Worm (Caenorhabditis elegans) whole organism, L1 larva: ENCODE results near the gene glr-6.

ENCODE experiments used
- C16A3.4 ChIP-seq: fragments of 150-350 bp; optimal IDR thresholded peaks from 2 replicates; lab custom pipeline; 2014; ENCODE audit warnings: missing biosample characterization, missing genetic modification characterization
- alr-1 ChIP-seq: fragments of 200-800 bp; sonication (Bioruptor generic); optimal IDR thresholded peaks from 2 replicates; lab custom pipeline; 2018; ENCODE audit warnings: borderline replicate concordance, mild to moderate bottlenecking, missing genetic modification characterization, missing compliant biosample characterization
- blmp-1 ChIP-seq: fragments of 150-350 bp; optimal IDR thresholded peaks from 2 replicates; lab custom pipeline; 2014; ENCODE audit warnings: missing biosample characterization, missing genetic modification characterization
- ces-1 ChIP-seq: fragments of 150-350 bp; optimal IDR thresholded peaks from 2 replicates; lab custom pipeline; 2014; ENCODE audit warnings: missing biosample characterization, missing genetic modification reagents, missing genetic modification characterization
- dpl-1 ChIP-seq, 3 experiments: fragments of 150-350 bp in 2 of 3; sonication (generic microtip) in 1 of 3; optimal IDR thresholded peaks; 2 replicates each; lab custom pipeline; 2014 to 2017; ENCODE audit warnings: missing biosample characterization in 3 of 3, missing genetic modification characterization in 3 of 3, missing genetic modification reagents in 3 of 3
- dsc-1 ChIP-seq: sonication (generic microtip); optimal IDR thresholded peaks from 2 replicates; lab custom pipeline; 2016; ENCODE audit warnings: mild to moderate bottlenecking, missing genetic modification characterization, missing compliant biosample characterization
- efl-1 ChIP-seq, 4 experiments: fragments of 150-350 bp; optimal IDR thresholded peaks in 3 of 4; peaks in 1 of 4; 1 replicate in 1 of 4; 2 replicates in 3 of 4; lab custom pipeline; 2014; ENCODE audit warnings: missing biosample characterization in 2 of 4, missing genetic modification characterization in 2 of 4, missing genetic modification reagents in 2 of 4
- efl-3 ChIP-seq: fragments of 200-800 bp; sonication (Bioruptor generic); optimal IDR thresholded peaks from 2 replicates; lab custom pipeline; 2018; ENCODE audit warnings: mild to moderate bottlenecking, missing genetic modification characterization, missing compliant biosample characterization
- elt-2 ChIP-seq: sonication (generic microtip); optimal IDR thresholded peaks from 2 replicates; lab custom pipeline; 2016; ENCODE audit warnings: missing genetic modification characterization, mild to moderate bottlenecking, inconsistent platforms, missing compliant biosample characterization, missing genetic modification reagents
- ets-5 ChIP-seq: fragments of 200-800 bp; sonication (Bioruptor generic); IDR thresholded peaks from 2 replicates; pipeline ENCODE4 v1.3.6; 2022; ENCODE audit warnings: missing genetic modification characterization, missing compliant biosample characterization
- grh-1 ChIP-seq: fragments of 200-800 bp; sonication (Bioruptor generic); IDR thresholded peaks from 2 replicates; pipeline ENCODE4 v1.3.6; 2022; ENCODE audit warnings: missing genetic modification reagents, missing genetic modification characterization, missing compliant biosample characterization
- hlh-17 ChIP-seq: fragments of 200-800 bp; sonication (Bioruptor generic); optimal IDR thresholded peaks from 2 replicates; lab custom pipeline; 2018; ENCODE audit warnings: missing genetic modification characterization, mild to moderate bottlenecking, missing compliant biosample characterization, moderate library complexity, borderline replicate concordance
- hpl-2 ChIP-seq: fragments of 150-350 bp; optimal IDR thresholded peaks from 2 replicates; lab custom pipeline; 2014; ENCODE audit warnings: missing biosample characterization, missing genetic modification reagents, missing genetic modification characterization
- isw-1 ChIP-seq: fragments of 200-800 bp; sonication (Bioruptor generic); IDR thresholded peaks from 2 replicates; pipeline ENCODE4 v1.3.6; 2022; ENCODE audit warnings: missing genetic modification characterization, missing compliant biosample characterization
- lin-13 ChIP-seq: fragments of 150-350 bp; optimal IDR thresholded peaks from 2 replicates; lab custom pipeline; 2014; ENCODE audit warnings: missing biosample characterization, missing genetic modification reagents, missing genetic modification characterization
- lin-14 ChIP-seq: fragments of 200-800 bp; sonication (Bioruptor generic); optimal IDR thresholded peaks from 2 replicates; lab custom pipeline; 2018; ENCODE audit warnings: mild to moderate bottlenecking, missing genetic modification characterization, moderate library complexity, missing compliant biosample characterization
- lin-15B ChIP-seq: fragments of 150-350 bp; sonication (generic microtip); optimal IDR thresholded peaks from 3 replicates; lab custom pipeline; 2014; ENCODE audit warnings: missing biosample characterization, missing genetic modification characterization
- lin-39 ChIP-seq: fragments of 150-350 bp; optimal IDR thresholded peaks from 2 replicates; lab custom pipeline; 2014; ENCODE audit warnings: missing biosample characterization, missing genetic modification reagents, missing genetic modification characterization
- lsy-2 ChIP-seq, 2 experiments: fragments of 150-350 bp; optimal IDR thresholded peaks; 2 replicates each; lab custom pipeline; 2014; ENCODE audit warnings: missing biosample characterization in 2 of 2, missing genetic modification characterization in 2 of 2
- mdl-1 ChIP-seq, 2 experiments: fragments of 150-350 bp; optimal IDR thresholded peaks; 2 replicates each; lab custom pipeline; 2014 to 2017; ENCODE audit warnings: missing biosample characterization in 2 of 2, missing genetic modification characterization in 2 of 2, inconsistent platforms in 1 of 2
- nhr-11 ChIP-seq: fragments of 150-350 bp; optimal IDR thresholded peaks from 2 replicates; lab custom pipeline; 2014; ENCODE audit warnings: missing biosample characterization, missing genetic modification characterization
- nhr-12 ChIP-seq: sonication (generic microtip); optimal IDR thresholded peaks from 2 replicates; lab custom pipeline; 2017; ENCODE audit warnings: missing biosample characterization, missing genetic modification characterization
- nhr-20 ChIP-seq: sonication (generic microtip); optimal IDR thresholded peaks from 2 replicates; lab custom pipeline; 2016; ENCODE audit warnings: mild to moderate bottlenecking, missing genetic modification characterization, missing compliant biosample characterization
- nhr-237 ChIP-seq: fragments of 150-350 bp; optimal IDR thresholded peaks from 2 replicates; lab custom pipeline; 2014; ENCODE audit warnings: missing biosample characterization, missing genetic modification characterization
- nhr-28 ChIP-seq: fragments of 150-350 bp; optimal IDR thresholded peaks from 2 replicates; lab custom pipeline; 2014; ENCODE audit warnings: missing biosample characterization, missing genetic modification characterization
- nhr-47 ChIP-seq: sonication (generic microtip); optimal IDR thresholded peaks from 2 replicates; lab custom pipeline; 2016; ENCODE audit warnings: mild to moderate bottlenecking, missing genetic modification characterization, moderate library complexity, missing compliant biosample characterization
- nhr-71 ChIP-seq: sonication (generic microtip); optimal IDR thresholded peaks from 2 replicates; lab custom pipeline; 2016; ENCODE audit warnings: mild to moderate bottlenecking, missing genetic modification characterization, moderate library complexity, missing compliant biosample characterization
- nhr-84 ChIP-seq: sonication (generic microtip); optimal IDR thresholded peaks from 2 replicates; lab custom pipeline; 2017; ENCODE audit warnings: missing biosample characterization, missing genetic modification characterization
- nhr-85 ChIP-seq: sonication (generic microtip); peaks from one replicate; lab custom pipeline; 2016; ENCODE audit warnings: missing genetic modification characterization, inconsistent platforms, missing compliant biosample characterization
- nhr-90 ChIP-seq: sonication (generic microtip); optimal IDR thresholded peaks from 2 replicates; lab custom pipeline; 2016; ENCODE audit warnings: mild to moderate bottlenecking, missing genetic modification characterization, missing compliant biosample characterization; ENCODE audit not compliant: poor library complexity
- pax-3 ChIP-seq: fragments of 200-800 bp; sonication (Bioruptor generic); optimal IDR thresholded peaks from 2 replicates; lab custom pipeline; 2018; ENCODE audit warnings: mild to moderate bottlenecking, missing genetic modification characterization, moderate library complexity, missing compliant biosample characterization
- pqm-1 ChIP-seq: sonication (generic microtip); optimal IDR thresholded peaks from 3 replicates; lab custom pipeline; 2017; ENCODE audit warnings: missing biosample characterization, missing genetic modification characterization
- rnt-1 ChIP-seq: sonication (generic microtip); optimal IDR thresholded peaks from 2 replicates; lab custom pipeline; 2016; ENCODE audit warnings: mild to moderate bottlenecking, missing genetic modification characterization, moderate library complexity, missing compliant biosample characterization
- skn-1 ChIP-seq: fragments of 150-350 bp; optimal IDR thresholded peaks from 2 replicates; lab custom pipeline; 2014; ENCODE audit warnings: missing biosample characterization, missing genetic modification characterization
- snpc-4 ChIP-seq: fragments of 150-350 bp; optimal IDR thresholded peaks from 2 replicates; lab custom pipeline; 2014; ENCODE audit warnings: missing biosample characterization, missing genetic modification characterization
- sox-4 ChIP-seq: sonication (generic microtip); optimal IDR thresholded peaks from 2 replicates; lab custom pipeline; 2016; ENCODE audit warnings: missing genetic modification characterization, missing compliant biosample characterization
- sptf-1 ChIP-seq: fragments of 150-350 bp; optimal IDR thresholded peaks from 2 replicates; lab custom pipeline; 2014; ENCODE audit warnings: missing biosample characterization, missing genetic modification characterization
- tlp-1 ChIP-seq: fragments of 150-350 bp; optimal IDR thresholded peaks from 2 replicates; lab custom pipeline; 2014; ENCODE audit warnings: missing biosample characterization, missing genetic modification characterization
- xbp-1 ChIP-seq: sonication (generic microtip); optimal IDR thresholded peaks from 2 replicates; lab custom pipeline; 2016; ENCODE audit warnings: missing genetic modification characterization, missing compliant biosample characterization
- ztf-4 ChIP-seq: fragments of 150-350 bp; optimal IDR thresholded peaks from 2 replicates; lab custom pipeline; 2014; ENCODE audit warnings: missing biosample characterization, missing genetic modification characterization

glr-6 gene

ce11 chrX:6807137-6807861, 33.2 kb downstream of the glr-6 start (continued):
- TF ChIP-seq lin-14, result peak; percentile 34
- no peak for TF ChIP-seq mdl-1 (tag; optimal IDR thresholded peaks at IDR 0.05; lab: Kevin White, UChicago)
- no peak for TF ChIP-seq ces-1 (GFP tag; lab: Kevin White, UChicago)
- TF ChIP-seq elt-2 (tag; lab: Kevin White, UChicago), result peak; percentile 52
- TF ChIP-seq efl-3 (GFP tag; lab: Kevin White, UChicago), result no peak
- no peak for TF ChIP-seq ztf-4
- TF ChIP-seq hpl-2 (GFP tag; lab: Kevin White, UChicago), result no peak
- peak; percentile 6 for TF ChIP-seq C16A3.4
- TF ChIP-seq nhr-85, result peak; percentile 40
- TF ChIP-seq xbp-1 (tag; lab: Kevin White, UChicago), result no peak
- TF ChIP-seq hlh-17 (GFP tag; lab: Kevin White, UChicago), result no peak
- no peak for TF ChIP-seq nhr-28 (tag; lab: Kevin White, UChicago)
- peak; percentile 18 for TF ChIP-seq rnt-1 (tag; lab: Kevin White, UChicago)
- no peak for TF ChIP-seq nhr-84
- no peak for TF ChIP-seq nhr-11 (tag; lab: Kevin White, UChicago)
- TF ChIP-seq pax-3, result no peak
- TF ChIP-seq ets-5, result no peak
- no peak for TF ChIP-seq nhr-237
- no peak for TF ChIP-seq isw-1
- no peak for TF ChIP-seq nhr-12
- peak; percentile 29 for TF ChIP-seq nhr-90 (tag; lab: Kevin White, UChicago)
- peak in 1 of 3 experiments; percentile 24 for TF ChIP-seq dpl-1 (GFP tag; optimal IDR thresholded peaks at IDR 0.05; lab: Kevin White, UChicago)
- no peak for TF ChIP-seq skn-1 (tag; lab: Kevin White, UChicago)
- TF ChIP-seq grh-1 (GFP tag; lab: Robert Waterston, UW), result no peak
- no peak for TF ChIP-seq alr-1 (tag; lab: Kevin White, UChicago)
- TF ChIP-seq blmp-1 (tag; lab: Kevin White, UChicago), result peak; percentile 6
- TF ChIP-seq sptf-1 (tag; lab: Kevin White, UChicago), result no peak
- TF ChIP-seq lsy-2 (tag; optimal IDR thresholded peaks at IDR 0.05; lab: Kevin White, UChicago), result peak; percentile 9 to 20
- no peak for TF ChIP-seq lin-39 (tag; lab: Kevin White, UChicago)
- TF ChIP-seq pqm-1 (tag; lab: Kevin White, UChicago), result no peak
- peak; percentile 44 for TF ChIP-seq nhr-71 (tag; lab: Kevin White, UChicago)
- no peak for TF ChIP-seq snpc-4 (tag; lab: Kevin White, UChicago)
- no peak for TF ChIP-seq lin-13 (GFP tag; lab: Kevin White, UChicago)
- TF ChIP-seq nhr-20 (tag; lab: Kevin White, UChicago), result peak; percentile 70
- TF ChIP-seq sox-4 (tag; lab: Kevin White, UChicago), result no peak
- TF ChIP-seq, all 84 proteins: peak for 17

DNA sequence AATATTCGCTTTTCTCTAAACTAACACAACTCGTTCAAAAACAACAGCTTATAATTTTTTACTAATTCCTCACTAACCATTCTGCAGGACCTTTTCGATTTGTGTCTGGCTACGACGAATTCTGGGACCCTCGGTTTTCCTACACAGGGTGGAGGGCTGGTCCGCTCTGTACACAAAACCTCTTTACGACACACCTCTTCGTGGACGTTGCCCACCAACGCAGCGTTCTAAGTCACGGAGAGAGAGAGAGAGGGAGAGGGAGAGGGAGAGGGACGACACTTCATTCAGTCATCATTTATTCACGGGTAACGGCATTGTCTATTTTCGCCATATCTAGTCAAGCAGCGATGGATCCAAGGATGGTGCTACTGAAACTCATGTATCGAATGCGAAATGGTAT, 34.1 kb downstream of the glr-6 start, which contains the start of gene atg-2:
Gene atg-2, plus strand, starts transcription at position 301 of the 400 bp plus-strand sequence.
- TF ChIP-seq efl-1 (optimal IDR thresholded peaks at IDR 0.05; lab: Kevin White, UChicago), result no peak
- peak in 1 of 2 experiments; percentile 77 for TF ChIP-seq efl-1 (GFP tag; optimal IDR thresholded peaks at IDR 0.05 in 1 of 2; lab: Kevin White, UChicago)
- no peak for TF ChIP-seq tlp-1
- TF ChIP-seq isw-1, result no peak
- TF ChIP-seq ets-5, result no peak
- TF ChIP-seq nhr-90 (tag; lab: Kevin White, UChicago), result no peak
- no peak for TF ChIP-seq lin-14
- no peak for TF ChIP-seq nhr-28 (tag; lab: Kevin White, UChicago)
- TF ChIP-seq lin-15B (tag; lab: Kevin White, UChicago), result no peak
- TF ChIP-seq pax-3, result no peak

ce11 chrX:6805427-6805826, 35.1 kb downstream of the glr-6 start:
- TF ChIP-seq isw-1 (no peak), nhr-47 (tag; lab: Kevin White, UChicago) (peak; percentile 7), dsc-1 (tag; lab: Kevin White, UChicago) (peak; percentile 73)
- TF ChIP-seq, all 84 proteins: peak for 2
